Worm (Caenorhabditis elegans): ENCODE measurements around the gene glc-1.

ce11 chrV:16253687-16254086 is 34.3 kb downstream of the glc-1 start, which contains the start of gene gcy-20:
- TF ChIP-seq zfp-2 (tag; optimal IDR thresholded peaks at IDR 0.05) = no peak
- no peak for TF ChIP-seq lin-13 (GFP tag; optimal IDR thresholded peaks at IDR 0.05)
- no peak for TF ChIP-seq ctbp-1 (GFP tag; IDR thresholded peaks at IDR 0.05)
- no peak for TF ChIP-seq lir-3 (tag; optimal IDR thresholded peaks at IDR 0.05)
- TF ChIP-seq unc-39 (tag; optimal IDR thresholded peaks at IDR 0.05) = no peak
- no peak for TF ChIP-seq spr-3 (GFP tag; optimal IDR thresholded peaks at IDR 0.05)
- TF ChIP-seq saeg-2 (GFP tag; IDR thresholded peaks at IDR 0.05) = no peak
